Fruit fly (Drosophila melanogaster) whole organism, wandering third instar larva: Measurements from ENCODE around the gene ND-51.

Experiments used
- Abd-B ChIP-seq: fragments of >200 bp; optimal IDR thresholded peaks from 2 replicates; lab custom pipeline; 2017; ENCODE audit warnings: missing biosample characterization, missing genetic modification characterization
- CG9705 ChIP-seq: fragments of 200-800 bp; sonication (Bioruptor generic); optimal IDR thresholded peaks from 2 replicates; lab custom pipeline; 2018; ENCODE audit warnings: missing biosample characterization, mild to moderate bottlenecking, missing genetic modification characterization
- Dfd ChIP-seq: fragments of >200 bp; optimal IDR thresholded peaks from 2 replicates; lab custom pipeline; 2017; ENCODE audit warnings: missing biosample characterization, missing genetic modification characterization
- Dif ChIP-seq: fragments of 200-275, 200-300 bp; sonication (Bioruptor generic); optimal IDR thresholded peaks from 2 replicates; lab custom pipeline; 2018; ENCODE audit warnings: missing biosample characterization, missing genetic modification characterization; ENCODE audit not compliant: partially characterized antibody
- HLH106 ChIP-seq: fragments of 200-800 bp; optimal IDR thresholded peaks from 3 replicates; lab custom pipeline; 2019; ENCODE audit warnings: missing biosample characterization, mild to moderate bottlenecking, missing genetic modification characterization, moderate library complexity
- Hr83 ChIP-seq: fragments of 200-300 bp; sonication (Bioruptor generic); optimal IDR thresholded peaks from 2 replicates; lab custom pipeline; 2016; ENCODE audit warnings: missing biosample characterization, mild to moderate bottlenecking, missing genetic modification characterization, moderate library complexity; ENCODE audit not compliant: poor library complexity, severe bottlenecking
- Jra ChIP-seq: sonication (Bioruptor generic); optimal IDR thresholded peaks from 2 replicates; lab custom pipeline; 2016; ENCODE audit warnings: missing biosample characterization, missing genetic modification characterization
- Mio ChIP-seq: sonication (Bioruptor generic); optimal IDR thresholded peaks from 2 replicates; lab custom pipeline; 2016; ENCODE audit warnings: missing biosample characterization, missing genetic modification characterization
- Myc ChIP-seq: fragments of >200 bp; optimal IDR thresholded peaks from 2 replicates; lab custom pipeline; 2017
- N ChIP-seq: fragments of >200 bp; optimal IDR thresholded peaks from 2 replicates; lab custom pipeline; 2018; ENCODE audit warnings: missing biosample characterization, missing external identifiers, missing genetic modification characterization
- OdsH ChIP-seq: fragments of 200-800 bp; sonication (Bioruptor generic); optimal IDR thresholded peaks from 2 replicates; lab custom pipeline; 2016; ENCODE audit warnings: missing biosample characterization, mild to moderate bottlenecking, missing genetic modification characterization
- dmrt93B ChIP-seq: fragments of 200-800 bp; sonication (Bioruptor generic); optimal IDR thresholded peaks from 2 replicates; lab custom pipeline; 2018; ENCODE audit warnings: missing biosample characterization, mild to moderate bottlenecking, missing genetic modification characterization
- dsf ChIP-seq: sonication (Bioruptor generic); optimal IDR thresholded peaks from 2 replicates; lab custom pipeline; 2016; ENCODE audit warnings: missing biosample characterization, missing genetic modification characterization, borderline replicate concordance
- foxo ChIP-seq, 2 experiments: fragments of 200-800 bp; sonication (Bioruptor generic); optimal IDR thresholded peaks; 2 replicates in 1 of 2; 3 replicates in 1 of 2; lab custom pipeline; 2016 to 2017; ENCODE audit warnings: missing biosample characterization in 2 of 2, missing genetic modification characterization in 2 of 2
- fru ChIP-seq: fragments of 200-800 bp; sonication (Bioruptor generic); optimal IDR thresholded peaks from 3 replicates; lab custom pipeline; 2016; ENCODE audit warnings: missing biosample characterization, mild to moderate bottlenecking, missing genetic modification characterization
- h ChIP-seq: fragments of 200-800 bp; sonication (Bioruptor generic); optimal IDR thresholded peaks from 3 replicates; lab custom pipeline; 2016; ENCODE audit warnings: missing biosample characterization, mild to moderate bottlenecking, missing genetic modification characterization
- sage ChIP-seq: fragments of 200-800 bp; sonication (Bioruptor generic); optimal IDR thresholded peaks from 2 replicates; lab custom pipeline; 2016; ENCODE audit warnings: missing biosample characterization, mild to moderate bottlenecking, missing genetic modification characterization
- tai ChIP-seq: sonication (Bioruptor generic); optimal IDR thresholded peaks from 2 replicates; lab custom pipeline; 2016; ENCODE audit warnings: missing biosample characterization, missing genetic modification characterization
- woc ChIP-seq: sonication (Bioruptor generic); optimal IDR thresholded peaks from 2 replicates; lab custom pipeline; 2016; ENCODE audit warnings: missing biosample characterization, mild to moderate bottlenecking, missing genetic modification characterization

Gene ND-51

DNA sequence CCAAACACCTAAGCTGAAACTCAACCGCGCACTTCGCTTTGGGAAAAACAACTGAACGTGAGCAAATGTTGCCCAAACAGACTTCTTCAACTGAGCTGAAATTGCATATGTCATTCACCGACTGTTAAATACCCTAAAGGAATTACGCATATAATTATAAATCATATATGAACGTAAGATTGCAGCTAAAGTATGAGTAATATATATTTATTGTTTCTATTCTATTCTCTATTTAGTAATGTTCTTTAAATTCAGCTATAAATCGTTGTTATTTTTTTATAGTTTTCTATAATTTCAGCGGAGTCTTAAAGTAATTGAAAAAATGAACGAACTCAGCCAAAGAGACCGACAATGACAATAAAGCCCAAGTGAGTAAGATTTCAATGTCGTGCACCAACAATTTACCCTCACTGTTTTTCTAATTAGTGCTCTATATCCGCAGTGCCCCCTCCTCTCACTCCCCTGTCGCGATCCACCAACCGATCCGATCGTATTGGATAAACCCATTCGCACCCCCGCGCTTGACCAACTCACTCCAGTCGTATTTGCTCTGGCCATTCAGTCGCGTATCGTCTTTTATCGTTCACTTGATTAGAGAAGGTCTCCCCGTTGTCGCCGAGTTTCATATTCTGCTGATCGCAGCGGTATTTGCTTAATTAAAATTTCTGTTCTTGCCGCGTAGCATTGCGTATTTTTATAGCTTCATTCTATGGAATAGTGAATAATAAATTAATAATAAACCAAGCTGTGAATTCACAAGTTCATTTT lies 50.1 kb downstream of the ND-51 start, which contains the start of gene CG9098:
TSS of gene CG9098 (minus strand) at position 36 of the 768 bp plus-strand sequence.
- TF ChIP-seq Abd-B, result no peak
- TF ChIP-seq h (GFP tag; lab: Kevin White, UChicago), result no peak
- TF ChIP-seq dmrt93B (GFP tag; lab: Kevin White, UChicago), result no peak
- TF ChIP-seq CG9705 (GFP tag; lab: Kevin White, UChicago), result no peak
- TF ChIP-seq Myc, result no peak
- TF ChIP-seq Dif (GFP tag; lab: Kevin White, UChicago), result no peak
- TF ChIP-seq Hr83 (GFP tag; lab: Kevin White, UChicago), result no peak
- TF ChIP-seq sage (GFP tag; lab: Kevin White, UChicago), result no peak
- TF ChIP-seq woc (GFP tag; lab: Kevin White, UChicago), result no peak
- no peak for TF ChIP-seq OdsH (GFP tag; lab: Kevin White, UChicago)
- TF ChIP-seq dsf (GFP tag; lab: Kevin White, UChicago), result no peak
- TF ChIP-seq Dfd (GFP tag; lab: Kevin White, UChicago), result no peak
- TF ChIP-seq Mio (GFP tag; lab: Kevin White, UChicago), result no peak
- no peak for TF ChIP-seq HLH106
- TF ChIP-seq tai, result no peak
- TF ChIP-seq fru (GFP tag; lab: Kevin White, UChicago), result no peak
- TF ChIP-seq foxo (GFP tag; optimal IDR thresholded peaks at IDR 0.05; lab: Kevin White, UChicago), result no peak
- TF ChIP-seq Jra, result no peak
- no peak for TF ChIP-seq N (GFP tag; lab: Kevin White, UChicago)
